Worm (Caenorhabditis elegans) whole organism, L2 larva: ENCODE results near the gene ugt-67.

Experiments used
- C34F6.9 ChIP-seq: fragments of 150-350 bp; optimal IDR thresholded peaks from 2 replicates; lab custom pipeline; 2014; ENCODE audit warnings: missing biosample characterization, missing genetic modification characterization
- F13H6.1 ChIP-seq: sonication (generic microtip); optimal IDR thresholded peaks from 2 replicates; lab custom pipeline; 2016; ENCODE audit warnings: missing genetic modification characterization, missing compliant biosample characterization
- R02D3.7 ChIP-seq: fragments of 150-350 bp; optimal IDR thresholded peaks from 2 replicates; lab custom pipeline; 2014; ENCODE audit warnings: missing biosample characterization, missing genetic modification characterization
- Y55F3AM.14 ChIP-seq: fragments of 200-800 bp; sonication (Bioruptor generic); optimal IDR thresholded peaks from 2 replicates; lab custom pipeline; 2018; ENCODE audit warnings: mild to moderate bottlenecking, missing genetic modification characterization, missing compliant biosample characterization
- ZK546.5 ChIP-seq: sonication (generic microtip); optimal IDR thresholded peaks from 2 replicates; lab custom pipeline; 2017; ENCODE audit warnings: missing biosample characterization, missing genetic modification characterization
- aly-2 ChIP-seq: fragments of 150-350 bp; optimal IDR thresholded peaks from 2 replicates; lab custom pipeline; 2014; ENCODE audit warnings: missing biosample characterization, missing genetic modification characterization
- blmp-1 ChIP-seq: sonication (generic microtip); optimal IDR thresholded peaks from 2 replicates; lab custom pipeline; 2017; ENCODE audit warnings: missing genetic modification characterization, mild to moderate bottlenecking, missing compliant biosample characterization, antibody characterized with exemption, moderate library complexity; ENCODE audit not compliant: insufficient read depth
- ceh-16 ChIP-seq: fragments of 150-350 bp; optimal IDR thresholded peaks from 2 replicates; lab custom pipeline; 2014; ENCODE audit warnings: missing biosample characterization, missing genetic modification characterization
- ceh-82 ChIP-seq: fragments of 150-350 bp; optimal IDR thresholded peaks from 2 replicates; lab custom pipeline; 2014; ENCODE audit warnings: missing biosample characterization, missing genetic modification characterization
- crh-2 ChIP-seq: sonication (generic microtip); optimal IDR thresholded peaks from 2 replicates; lab custom pipeline; 2017; ENCODE audit warnings: missing biosample characterization, missing genetic modification characterization
- dmd-4 ChIP-seq: sonication (generic microtip); optimal IDR thresholded peaks from 2 replicates; lab custom pipeline; 2017; ENCODE audit warnings: missing biosample characterization, missing genetic modification characterization
- elt-1 ChIP-seq: fragments of 150-350 bp; optimal IDR thresholded peaks from 2 replicates; lab custom pipeline; 2014; ENCODE audit warnings: missing biosample characterization, missing genetic modification characterization
- elt-3 ChIP-seq: sonication (generic microtip); optimal IDR thresholded peaks from 2 replicates; lab custom pipeline; 2017; ENCODE audit warnings: missing biosample characterization, missing genetic modification characterization
- fos-1 ChIP-seq: fragments of 150-350 bp; optimal IDR thresholded peaks from 2 replicates; lab custom pipeline; 2014; ENCODE audit warnings: missing biosample characterization, missing genetic modification characterization
- lin-11 ChIP-seq: fragments of 150-350 bp; sonication (generic microtip); optimal IDR thresholded peaks from 2 replicates; lab custom pipeline; 2014; ENCODE audit warnings: missing biosample characterization, missing genetic modification characterization, inconsistent platforms, mixed read lengths
- lin-39 ChIP-seq: fragments of 150-350 bp; optimal IDR thresholded peaks from 2 replicates; lab custom pipeline; 2014; ENCODE audit warnings: missing biosample characterization, missing genetic modification reagents, missing genetic modification characterization
- mbf-1 ChIP-seq: sonication (generic microtip); optimal IDR thresholded peaks from 2 replicates; lab custom pipeline; 2017; ENCODE audit warnings: missing biosample characterization, missing genetic modification characterization
- mdl-1 ChIP-seq, 2 experiments: fragments of 150-350 bp in 1 of 2; sonication (generic microtip) in 1 of 2; optimal IDR thresholded peaks; 2 replicates each; lab custom pipeline; 2017; ENCODE audit warnings: missing biosample characterization in 2 of 2, missing genetic modification characterization in 2 of 2
- nhr-11 ChIP-seq: fragments of 150-350 bp; optimal IDR thresholded peaks from 2 replicates; lab custom pipeline; 2014; ENCODE audit warnings: missing biosample characterization, missing genetic modification characterization
- nhr-129 ChIP-seq: fragments of 150-350 bp; optimal IDR thresholded peaks from 2 replicates; lab custom pipeline; 2014; ENCODE audit warnings: missing biosample characterization, missing genetic modification characterization
- nhr-21 ChIP-seq: fragments of 150-350 bp; optimal IDR thresholded peaks from 2 replicates; lab custom pipeline; 2014; ENCODE audit warnings: missing biosample characterization, missing genetic modification characterization
- nhr-23 ChIP-seq: fragments of 150-350 bp; optimal IDR thresholded peaks from 2 replicates; lab custom pipeline; 2014; ENCODE audit warnings: missing biosample characterization, missing genetic modification reagents, missing genetic modification characterization
- nhr-237 ChIP-seq: fragments of 150-350 bp; optimal IDR thresholded peaks from 2 replicates; lab custom pipeline; 2014; ENCODE audit warnings: missing biosample characterization, missing genetic modification characterization
- nhr-25 ChIP-seq: fragments of 150-350 bp; sonication (generic microtip); optimal IDR thresholded peaks from 3 replicates; lab custom pipeline; 2014; ENCODE audit warnings: missing biosample characterization, missing genetic modification characterization
- nhr-77 ChIP-seq: fragments of 150-350 bp; optimal IDR thresholded peaks from 2 replicates; lab custom pipeline; 2014; ENCODE audit warnings: missing biosample characterization, missing genetic modification characterization
- sem-4 ChIP-seq: fragments of 150-350 bp; optimal IDR thresholded peaks from 2 replicates; lab custom pipeline; 2014; ENCODE audit warnings: missing biosample characterization, missing genetic modification reagents, missing genetic modification characterization
- skn-1 ChIP-seq: sonication (generic microtip); optimal IDR thresholded peaks from 2 replicates; lab custom pipeline; 2017; ENCODE audit warnings: missing biosample characterization, missing genetic modification characterization
- sma-3 ChIP-seq: sonication (generic microtip); optimal IDR thresholded peaks from 2 replicates; lab custom pipeline; 2016; ENCODE audit warnings: missing genetic modification reagents, missing genetic modification characterization, missing compliant biosample characterization
- sma-9 ChIP-seq, 2 experiments: fragments of 150-350 bp in 1 of 2; sonication (generic microtip) in 1 of 2; optimal IDR thresholded peaks; 2 replicates each; lab custom pipeline; 2014 to 2016; ENCODE audit warnings: missing genetic modification characterization in 2 of 2, mild to moderate bottlenecking in 1 of 2, missing biosample characterization in 1 of 2, missing compliant biosample characterization in 1 of 2, missing genetic modification reagents in 1 of 2, moderate library complexity in 1 of 2
- unc-39 ChIP-seq: fragments of 150-350 bp; optimal IDR thresholded peaks from 2 replicates; lab custom pipeline; 2014; ENCODE audit warnings: missing biosample characterization, missing genetic modification characterization
- unc-55 ChIP-seq: fragments of 150-350 bp; sonication (generic microtip); optimal IDR thresholded peaks from 3 replicates; lab custom pipeline; 2014; ENCODE audit warnings: missing biosample characterization, missing genetic modification reagents, missing genetic modification characterization
- unc-62 ChIP-seq: fragments of 150-350 bp; optimal IDR thresholded peaks from 2 replicates; lab custom pipeline; 2014; ENCODE audit warnings: missing biosample characterization, missing genetic modification reagents, missing genetic modification characterization
- zag-1 ChIP-seq: fragments of 150-350 bp; optimal IDR thresholded peaks from 2 replicates; lab custom pipeline; 2014; ENCODE audit warnings: missing biosample characterization, missing genetic modification characterization
- ztf-1 ChIP-seq: fragments of 200-800 bp; sonication (Bioruptor generic); conservative IDR thresholded peaks from 2 replicates; pipeline ENCODE4 v1.3.6; 2022; ENCODE audit warnings: missing genetic modification characterization, missing compliant biosample characterization
- ztf-11 ChIP-seq: sonication (generic microtip); optimal IDR thresholded peaks from 2 replicates; lab custom pipeline; 2017; ENCODE audit warnings: missing biosample characterization, missing genetic modification characterization
- ztf-4 ChIP-seq: fragments of 150-350 bp; optimal IDR thresholded peaks from 2 replicates; lab custom pipeline; 2014; ENCODE audit warnings: missing biosample characterization, missing genetic modification characterization

The ugt-67 gene

ce11 chrV:4929842-4930241 is 28.7 kb downstream of the ugt-67 start, which contains the start of gene str-205:
Gene str-205 (minus strand): TSS chrV:4929942.
- TF ChIP-seq lin-11 (tag; lab: Kevin White, UChicago): no peak
- TF ChIP-seq ZK546.5: no peak
- TF ChIP-seq C34F6.9 (tag; lab: Kevin White, UChicago): no peak
- no peak for TF ChIP-seq unc-39 (tag; lab: Kevin White, UChicago)
- no peak for TF ChIP-seq sma-9 (GFP tag; optimal IDR thresholded peaks at IDR 0.05; lab: Kevin White, UChicago)
- TF ChIP-seq sma-9 (tag; optimal IDR thresholded peaks at IDR 0.05; lab: Kevin White, UChicago): no peak
- TF ChIP-seq ceh-82 (tag; lab: Kevin White, UChicago): no peak
- TF ChIP-seq ztf-4 (tag; lab: Kevin White, UChicago): no peak
- no peak for TF ChIP-seq nhr-23 (tag; lab: Kevin White, UChicago)
- no peak for TF ChIP-seq lin-39 (tag; lab: Kevin White, UChicago)
- no peak for TF ChIP-seq mbf-1 (tag; lab: Kevin White, UChicago)
- no peak for TF ChIP-seq ztf-1 (GFP tag; lab: Robert Waterston, UW)
- no peak for TF ChIP-seq ztf-11 (tag; lab: Kevin White, UChicago)
- no peak for TF ChIP-seq aly-2
- no peak for TF ChIP-seq skn-1 (tag; lab: Kevin White, UChicago)

ce11 chrV:4932814-4933213 is 31.6 kb downstream of the ugt-67 start, which contains the start of gene C02E7.10:
Gene C02E7.10 (minus strand): TSS chrV:4933045.
- TF ChIP-seq ztf-4 (tag; lab: Kevin White, UChicago): no peak
- TF ChIP-seq C34F6.9 (tag; lab: Kevin White, UChicago): no peak
- no peak for TF ChIP-seq unc-62 (GFP tag; lab: Kevin White, UChicago)

ce11 chrV:4933268-4933667 is 32.1 kb downstream of the ugt-67 start:
- TF ChIP-seq zag-1 (tag; lab: Kevin White, UChicago): no peak
- TF ChIP-seq crh-2 (tag; lab: Kevin White, UChicago): no peak
- TF ChIP-seq nhr-77 (tag; lab: Kevin White, UChicago): no peak
- no peak for TF ChIP-seq ztf-1 (GFP tag; lab: Robert Waterston, UW)
- no peak for TF ChIP-seq nhr-11 (tag; lab: Kevin White, UChicago)
- TF ChIP-seq nhr-21 (tag; lab: Kevin White, UChicago): no peak
- no peak for TF ChIP-seq sem-4 (tag; lab: Kevin White, UChicago)
- no peak for TF ChIP-seq R02D3.7 (tag; lab: Kevin White, UChicago)
- TF ChIP-seq elt-1 (tag; lab: Kevin White, UChicago): no peak
- TF ChIP-seq sma-9 (GFP tag; optimal IDR thresholded peaks at IDR 0.05; lab: Kevin White, UChicago): no peak
- no peak for TF ChIP-seq sma-9 (tag; optimal IDR thresholded peaks at IDR 0.05; lab: Kevin White, UChicago)
- no peak for TF ChIP-seq blmp-1 (tag; lab: Kevin White, UChicago)
- TF ChIP-seq Y55F3AM.14 (GFP tag; lab: Kevin White, UChicago): no peak
- TF ChIP-seq dmd-4 (tag; lab: Kevin White, UChicago): no peak
- TF ChIP-seq ceh-82 (tag; lab: Kevin White, UChicago): no peak
- TF ChIP-seq elt-3: no peak
- no peak for TF ChIP-seq ztf-4 (tag; lab: Kevin White, UChicago)

- no peak for TF ChIP-seq nhr-25 (tag; lab: Kevin White, UChicago)
- no peak for TF ChIP-seq unc-62 (GFP tag; lab: Kevin White, UChicago)
- no peak for TF ChIP-seq ztf-11 (tag; lab: Kevin White, UChicago)
- TF ChIP-seq C34F6.9 (tag; lab: Kevin White, UChicago): no peak
- TF ChIP-seq nhr-237 (tag; lab: Kevin White, UChicago): no peak
- TF ChIP-seq ztf-4 (tag; lab: Kevin White, UChicago): no peak
- no peak for TF ChIP-seq sma-9 (GFP tag; optimal IDR thresholded peaks at IDR 0.05; lab: Kevin White, UChicago)
- TF ChIP-seq sma-9 (tag; optimal IDR thresholded peaks at IDR 0.05; lab: Kevin White, UChicago): no peak
- no peak for TF ChIP-seq unc-55
- TF ChIP-seq sem-4 (tag; lab: Kevin White, UChicago): no peak
- no peak for TF ChIP-seq ceh-16 (tag; lab: Kevin White, UChicago)
- no peak for TF ChIP-seq ceh-82 (tag; lab: Kevin White, UChicago)
- no peak for TF ChIP-seq F13H6.1 (tag; lab: Kevin White, UChicago)
- no peak for TF ChIP-seq sma-3 (GFP tag; lab: Kevin White, UChicago)
- no peak for TF ChIP-seq fos-1 (tag; lab: Kevin White, UChicago)
- TF ChIP-seq nhr-129: no peak
- TF ChIP-seq ztf-1 (GFP tag; lab: Robert Waterston, UW): no peak
- TF ChIP-seq skn-1 (tag; lab: Kevin White, UChicago): no peak
- TF ChIP-seq zag-1 (tag; lab: Kevin White, UChicago): no peak
- no peak for TF ChIP-seq nhr-23 (tag; lab: Kevin White, UChicago)
- no peak for TF ChIP-seq mdl-1 (tag; optimal IDR thresholded peaks at IDR 0.05; lab: Kevin White, UChicago)
Measured at ce11 chrV:4934406-4934805, 33.2 kb downstream of the ugt-67 start, which contains the start of gene catp-2. Gene catp-2 (plus strand): TSS chrV:4934706.
